Fruit fly (Drosophila melanogaster): ENCODE data around the gene Lint-O.

dm6 chrX:2698064-2698894, at the start of gene Lint-O, which contains the start of gene Spg7:
- TF ChIP-seq CG9948 (tag; optimal IDR thresholded peaks at IDR 0.05), result no peak
- TF ChIP-seq CG8159 (tag; optimal IDR thresholded peaks at IDR 0.05), result no peak
- no peak for TF ChIP-seq gl (tag; optimal IDR thresholded peaks at IDR 0.05)
- no peak for TF ChIP-seq rn (GFP tag; IDR thresholded peaks at IDR 0.05)
- no peak for TF ChIP-seq Ets98B (GFP tag; IDR thresholded peaks at IDR 0.05)
